Fruit fly (Drosophila melanogaster) whole organism, embryonic: Measurements from ENCODE around the gene CG6006.

Source experiments
- Adf1 ChIP-seq: fragments of 200-800 bp; sonication (Bioruptor generic); IDR thresholded peaks from 2 replicates; pipeline ENCODE4 v1.3.6; 2022; ENCODE audit warnings: missing biosample characterization, missing genetic modification characterization
- Aef1 ChIP-seq: fragments of 200-800 bp; sonication (Bioruptor generic); IDR thresholded peaks from 3 replicates; pipeline ENCODE4 v1.3.6; 2022; ENCODE audit warnings: missing biosample characterization, missing genetic modification characterization
- Blimp-1 ChIP-seq: fragments of 200-800 bp; sonication (Bioruptor generic); optimal IDR thresholded peaks from 3 replicates; lab custom pipeline; 2018; ENCODE audit warnings: missing biosample characterization, missing genetic modification characterization, mild to moderate bottlenecking, moderate library complexity, missing genetic modification reagents
- CG12769 ChIP-seq: fragments of 200-800 bp; sonication (Bioruptor generic); optimal IDR thresholded peaks from 2 replicates; lab custom pipeline; 2019; ENCODE audit warnings: missing biosample characterization, mild to moderate bottlenecking, missing genetic modification characterization, moderate library complexity
- CG13624 ChIP-seq: fragments of 200-800 bp; sonication (Bioruptor generic); optimal IDR thresholded peaks from 2 replicates; lab custom pipeline; 2016; ENCODE audit warnings: missing biosample characterization, missing genetic modification characterization
- CG16779 ChIP-seq: fragments of 200-800 bp; sonication (Bioruptor generic); IDR thresholded peaks from 2 replicates; pipeline ENCODE4 v1.3.6; 2022; ENCODE audit warnings: missing biosample characterization, missing genetic modification characterization
- CG17328 ChIP-seq: fragments of 200-800 bp; sonication (Bioruptor generic); IDR thresholded peaks from 2 replicates; pipeline ENCODE4 v1.3.6; 2022; ENCODE audit warnings: missing biosample characterization, missing genetic modification characterization
- CG17359 ChIP-seq: fragments of 200-800 bp; sonication (Bioruptor generic); optimal IDR thresholded peaks from 3 replicates; lab custom pipeline; 2018; ENCODE audit warnings: missing biosample characterization, mild to moderate bottlenecking, missing genetic modification characterization, moderate library complexity
- CG4730 ChIP-seq: fragments of 200-800 bp; sonication (Bioruptor generic); IDR thresholded peaks from 2 replicates; pipeline ENCODE4 v1.3.6; 2022; ENCODE audit warnings: missing biosample characterization, missing genetic modification characterization
- CTCF ChIP-seq: fragments of 200-800 bp; sonication (Bioruptor generic); optimal IDR thresholded peaks from 2 replicates; lab custom pipeline; 2017; ENCODE audit warnings: missing biosample characterization, mild to moderate bottlenecking, missing genetic modification characterization, moderate library complexity
- Doc3 ChIP-seq: fragments of 200-800 bp; sonication (Bioruptor generic); IDR thresholded peaks from 3 replicates; pipeline ENCODE4 v1.3.6; 2022; ENCODE audit warnings: missing biosample characterization, missing genetic modification characterization; ENCODE audit not compliant: partially characterized antibody
- Drgx ChIP-seq: fragments of 200-800 bp; sonication (Bioruptor generic); IDR thresholded peaks from 2 replicates; pipeline ENCODE4 v1.3.6; 2022; ENCODE audit warnings: missing biosample characterization, missing genetic modification characterization
- Ets65A ChIP-seq: fragments of 200-800 bp; sonication (Bioruptor generic); peaks from one replicate; lab custom pipeline; 2016; ENCODE audit warnings: missing biosample characterization, missing genetic modification characterization
- Ets97D ChIP-seq: fragments of 200-800 bp; sonication (Bioruptor generic); optimal IDR thresholded peaks from 3 replicates; lab custom pipeline; 2016; ENCODE audit warnings: missing biosample characterization, missing genetic modification characterization
- HLHmδ ChIP-seq: fragments of 200-800 bp; sonication (Bioruptor generic); optimal IDR thresholded peaks from 2 replicates; lab custom pipeline; 2018; ENCODE audit warnings: missing biosample characterization, mild to moderate bottlenecking, missing genetic modification characterization, moderate library complexity
- Lpt ChIP-seq: fragments of >200 bp; optimal IDR thresholded peaks from 2 replicates; lab custom pipeline; 2018; ENCODE audit warnings: missing biosample characterization, missing genetic modification characterization
- Med ChIP-seq: fragments of 200-800 bp; sonication (Bioruptor generic); peaks from one replicate; lab custom pipeline; 2016; ENCODE audit warnings: missing biosample characterization, missing genetic modification characterization, mild to moderate bottlenecking, inconsistent platforms, moderate library complexity
- NC2α ChIP-seq: fragments of 200-800 bp; sonication (Bioruptor generic); optimal IDR thresholded peaks from 2 replicates; lab custom pipeline; 2016; ENCODE audit warnings: missing biosample characterization, missing genetic modification characterization
- Neu2 ChIP-seq: fragments of 200-800 bp; sonication (Bioruptor generic); optimal IDR thresholded peaks from 3 replicates; lab custom pipeline; 2016; ENCODE audit warnings: missing biosample characterization, missing genetic modification characterization, borderline replicate concordance
- Nf-YA ChIP-seq: fragments of 200-800 bp; sonication (Bioruptor generic); IDR thresholded peaks from 2 replicates; pipeline ENCODE4 v1.3.6; 2022; ENCODE audit warnings: missing biosample characterization, missing genetic modification characterization
- bsh ChIP-seq, 2 experiments: fragments of 200-800 bp; sonication (Bioruptor generic); optimal IDR thresholded peaks; 2 replicates each; lab custom pipeline; 2017 to 2018; ENCODE audit warnings: mild to moderate bottlenecking in 2 of 2, missing biosample characterization in 2 of 2, missing genetic modification characterization in 2 of 2, moderate library complexity in 1 of 2
- chinmo ChIP-seq: fragments of 200-800 bp; sonication (Bioruptor generic); IDR thresholded peaks from 4 replicates; pipeline ENCODE4 v1.3.6; 2022; ENCODE audit warnings: missing biosample characterization, missing genetic modification characterization; ENCODE audit not compliant: partially characterized antibody
- ci ChIP-seq: fragments of 200-800 bp; sonication (Bioruptor generic); IDR thresholded peaks from 3 replicates; pipeline ENCODE4 v1.3.6; 2022; ENCODE audit warnings: missing biosample characterization, missing genetic modification characterization
- crol ChIP-seq: fragments of 200-800 bp; sonication (Bioruptor generic); IDR thresholded peaks from 2 replicates; pipeline ENCODE4 v1.3.6; 2022; ENCODE audit warnings: missing biosample characterization, missing genetic modification characterization
- dmrt11E ChIP-seq: fragments of 200-800 bp; sonication (Bioruptor generic); optimal IDR thresholded peaks from 3 replicates; lab custom pipeline; 2018; ENCODE audit warnings: missing biosample characterization, mild to moderate bottlenecking, missing genetic modification characterization, moderate library complexity
- dmrt99B ChIP-seq: fragments of 200-800 bp; sonication (Bioruptor generic); optimal IDR thresholded peaks from 2 replicates; lab custom pipeline; 2018; ENCODE audit warnings: missing biosample characterization, mild to moderate bottlenecking, missing genetic modification characterization, moderate library complexity
- ftz-f1 ChIP-seq: fragments of 200-800 bp; sonication (Bioruptor generic); optimal IDR thresholded peaks from 2 replicates; lab custom pipeline; 2016; ENCODE audit warnings: missing biosample characterization, missing genetic modification characterization
- gsb ChIP-seq: fragments of 200-800 bp; sonication (Bioruptor generic); IDR thresholded peaks from 2 replicates; pipeline ENCODE4 v1.3.6; 2022; ENCODE audit warnings: missing biosample characterization, missing genetic modification characterization
- kah ChIP-seq: fragments of 200-800 bp; sonication (Bioruptor generic); optimal IDR thresholded peaks from 2 replicates; lab custom pipeline; 2018; ENCODE audit warnings: missing biosample characterization, mild to moderate bottlenecking, missing genetic modification characterization
- ken ChIP-seq: fragments of 200-800 bp; sonication (Bioruptor generic); IDR thresholded peaks from 3 replicates; pipeline ENCODE4 v1.3.6; 2022; ENCODE audit warnings: missing biosample characterization, missing genetic modification characterization
- nau ChIP-seq: fragments of 200-800 bp; sonication (Bioruptor generic); optimal IDR thresholded peaks from 3 replicates; lab custom pipeline; 2017; ENCODE audit warnings: missing biosample characterization, mild to moderate bottlenecking, missing genetic modification characterization, missing genetic modification reagents
- sens ChIP-seq: fragments of 200-800 bp; sonication (Bioruptor generic); peaks from one replicate; lab custom pipeline; 2016; ENCODE audit warnings: missing biosample characterization, missing genetic modification characterization
- stc ChIP-seq: fragments of 200-800 bp; sonication (Bioruptor generic); IDR thresholded peaks from 2 replicates; pipeline ENCODE4 v1.3.6; 2022; ENCODE audit warnings: missing biosample characterization, missing genetic modification characterization
- stwl ChIP-seq: fragments of 200-800 bp; sonication (Bioruptor generic); optimal IDR thresholded peaks from 3 replicates; lab custom pipeline; 2018; ENCODE audit warnings: missing biosample characterization, mild to moderate bottlenecking, missing genetic modification characterization, moderate library complexity
- toy ChIP-seq: fragments of 200-800 bp; sonication (Bioruptor generic); IDR thresholded peaks from 2 replicates; pipeline ENCODE4 v1.3.6; 2022; ENCODE audit warnings: missing biosample characterization, missing genetic modification characterization
- ttk ChIP-seq: fragments of 200-800 bp; sonication (Bioruptor generic); IDR thresholded peaks from 2 replicates; pipeline ENCODE4 v2.1.2; 2022; ENCODE audit warnings: missing biosample characterization, missing genetic modification characterization
- vvl ChIP-seq: fragments of 200-800 bp; sonication (Bioruptor generic); IDR thresholded peaks from 2 replicates; pipeline ENCODE4 v1.3.6; 2022; ENCODE audit warnings: missing biosample characterization, missing genetic modification characterization
- zen2 ChIP-seq: fragments of 200-800 bp; sonication (Bioruptor generic); IDR thresholded peaks from 3 replicates; pipeline ENCODE4 v1.3.6; 2022; ENCODE audit warnings: missing biosample characterization, missing genetic modification characterization; ENCODE audit not compliant: partially characterized antibody
- zfh1 ChIP-seq: fragments of 200-800 bp; sonication (Bioruptor generic); IDR thresholded peaks from 3 replicates; pipeline ENCODE4 v1.3.6; 2022; ENCODE audit warnings: missing biosample characterization, missing genetic modification characterization

CG6006 gene

DNA sequence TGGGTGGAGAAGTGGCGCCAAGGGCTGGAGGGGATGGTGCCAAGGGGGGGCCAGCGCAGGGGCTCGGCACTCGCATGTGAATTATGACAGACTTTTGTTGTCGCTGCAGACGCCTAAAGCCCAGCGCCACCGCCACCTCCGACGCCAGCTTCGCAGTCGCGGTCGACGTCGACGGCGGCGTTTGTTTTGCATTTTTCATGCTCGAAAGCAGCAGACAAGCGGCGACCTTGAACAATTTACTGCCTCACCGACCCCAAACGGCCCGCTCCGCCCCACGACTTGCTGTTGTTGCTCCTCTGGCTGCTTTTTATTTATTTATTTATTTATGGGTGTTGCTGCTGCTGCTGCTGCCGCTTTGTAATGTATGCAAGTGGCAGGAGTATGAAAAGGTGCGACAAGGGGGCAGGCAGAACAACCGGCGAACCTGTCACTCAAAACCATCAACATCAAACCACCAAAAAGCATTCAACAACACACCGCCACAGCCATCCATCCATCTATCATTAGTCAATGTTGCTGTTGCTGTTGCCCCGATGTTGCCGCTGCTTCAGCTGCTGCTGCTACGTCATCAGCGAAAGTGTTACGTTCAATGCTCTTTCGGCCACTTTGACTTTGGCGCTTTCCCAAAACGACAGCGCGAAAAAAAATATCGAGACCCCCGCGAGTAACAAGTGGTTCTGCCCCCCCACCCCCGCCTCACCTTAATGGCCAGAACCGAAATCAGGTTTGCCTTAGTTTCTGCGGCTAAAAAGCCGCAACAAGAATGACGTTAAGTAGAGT, 63.7 kb downstream of the CG6006 start:
- TF ChIP-seq CG17359 (tag; lab: Kevin White, UChicago) = no peak
- TF ChIP-seq NC2α (GFP tag; lab: Kevin White, UChicago) = no peak
- TF ChIP-seq kah (GFP tag; lab: Kevin White, UChicago) = peak; percentile 39
- TF ChIP-seq Doc3 (GFP tag; lab: Robert Waterston, UW) = 0 out of 3 replicates have a peak, but pooled peaks have one; percentile 30
- no peak for TF ChIP-seq Ets97D (GFP tag; lab: Kevin White, UChicago)
- TF ChIP-seq Aef1 = no peak
- peak; percentile 58 for TF ChIP-seq Blimp-1 (GFP tag; lab: Kevin White, UChicago)
- TF ChIP-seq ci (GFP tag; lab: Robert Waterston, UW) = 0 out of 3 replicates have a peak, but pooled peaks have one; percentile 19
- no peak for TF ChIP-seq HLHmδ
- TF ChIP-seq vvl (GFP tag; lab: Robert Waterston, UW) = 0 out of 2 replicates have a peak, but pooled peaks have one; percentile 11
- TF ChIP-seq Med (GFP tag; lab: Kevin White, UChicago) = peak; percentile 62
- TF ChIP-seq dmrt99B (tag; lab: Kevin White, UChicago) = peak; percentile 5
- peak; percentile 57 for TF ChIP-seq nau (GFP tag; lab: Kevin White, UChicago)
- TF ChIP-seq Lpt (GFP tag; lab: Kevin White, UChicago) = no peak
- TF ChIP-seq CG13624 (GFP tag; lab: Kevin White, UChicago) = no peak
- no peak for TF ChIP-seq gsb (GFP tag; lab: Robert Waterston, UW)
- TF ChIP-seq zen2 (GFP tag; lab: Robert Waterston, UW) = no peak
- TF ChIP-seq crol (GFP tag; lab: Robert Waterston, UW) = peak; percentile 66; the same call in 1 of the 2 replicates
- peak; percentile 29 for TF ChIP-seq CG12769 (tag; lab: Kevin White, UChicago)
- TF ChIP-seq sens (GFP tag; lab: Kevin White, UChicago) = peak; percentile 17
- 0 out of 3 replicates have a peak, but pooled peaks have one; percentile 18 for TF ChIP-seq zfh1 (GFP tag; lab: Robert Waterston, UW)
- 0 out of 4 replicates have a peak, but pooled peaks have one; percentile 31 for TF ChIP-seq chinmo (GFP tag; lab: Robert Waterston, UW)
- TF ChIP-seq ftz-f1 (GFP tag; lab: Kevin White, UChicago) = peak; percentile 62
- TF ChIP-seq Neu2 (GFP tag; lab: Kevin White, UChicago) = no peak
- no peak for TF ChIP-seq Nf-YA
- TF ChIP-seq ttk (GFP tag; lab: Robert Waterston, UW) = 0 out of 2 replicates have a peak, but pooled peaks have one; percentile 0
- TF ChIP-seq CTCF (GFP tag; lab: Kevin White, UChicago) = peak; percentile 9
- 0 out of 2 replicates have a peak, but pooled peaks have one; percentile 11 for TF ChIP-seq CG16779 (GFP tag; lab: Robert Waterston, UW)
- TF ChIP-seq CG17328 (GFP tag; lab: Robert Waterston, UW) = no peak
- no peak for TF ChIP-seq ken (GFP tag; lab: Robert Waterston, UW)
- peak; percentile 91 for TF ChIP-seq Adf1 (GFP tag; lab: Robert Waterston, UW)

dm6 chr3R:16220050-16220670, 65.4 kb downstream of the CG6006 start:
- 0 out of 2 replicates have a peak, but pooled peaks have one; percentile 25 for TF ChIP-seq Drgx
- TF ChIP-seq Ets65A (GFP tag; lab: Kevin White, UChicago) = peak; percentile 86
- no peak for TF ChIP-seq stc
- TF ChIP-seq CG4730 (GFP tag; lab: Robert Waterston, UW) = no peak
- no peak for TF ChIP-seq toy
- peak; percentile 64 for TF ChIP-seq sens (GFP tag; lab: Kevin White, UChicago)
- no peak for TF ChIP-seq bsh (GFP tag; optimal IDR thresholded peaks at IDR 0.05; lab: Kevin White, UChicago)
- peak; percentile 44 for TF ChIP-seq stwl (tag; lab: Kevin White, UChicago)
- TF ChIP-seq Med (GFP tag; lab: Kevin White, UChicago) = peak; percentile 28
- no peak for TF ChIP-seq dmrt11E (tag; lab: Kevin White, UChicago)
- no peak for TF ChIP-seq CG17328 (GFP tag; lab: Robert Waterston, UW)
